Fruit fly (Drosophila melanogaster): Measurements from ENCODE around the gene Ptpmeg.

Ptpmeg gene

DNA sequence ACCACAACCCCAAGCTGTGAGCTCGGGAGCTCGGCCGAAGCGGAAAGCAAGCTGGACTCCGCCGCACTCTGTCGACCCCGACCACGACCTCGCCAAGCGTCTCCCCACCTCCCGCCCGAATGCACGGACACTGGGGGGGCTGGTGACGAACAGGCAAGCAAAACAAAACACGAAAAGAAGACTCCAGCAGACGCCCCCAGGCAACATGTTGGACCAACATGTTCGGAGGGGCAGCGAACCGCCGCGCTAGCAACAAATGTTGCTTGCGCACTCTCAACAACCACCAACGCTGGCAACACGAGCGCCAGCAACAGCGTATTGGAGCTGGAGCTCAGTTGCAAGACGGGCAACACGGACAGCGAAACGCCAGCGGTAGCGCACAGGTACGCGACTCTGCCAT is 45.6 kb upstream of the Ptpmeg start:
- 0 out of 4 replicates have a peak, but pooled peaks have one; percentile 51 for TF ChIP-seq chinmo (GFP tag; IDR thresholded peaks at IDR 0.05; ENCODE audit: partially characterized antibody)
- TF ChIP-seq CG11504 (tag; optimal IDR thresholded peaks at IDR 0.05) = peak; percentile 99
- TF ChIP-seq Hr78 (GFP tag; optimal IDR thresholded peaks at IDR 0.05) = peak in 1 of 2 experiments; percentile 91
- peak; percentile 99 for TF ChIP-seq CG5180 (GFP tag; optimal IDR thresholded peaks at IDR 0.05)
- TF ChIP-seq kah (GFP tag; optimal IDR thresholded peaks at IDR 0.05) = peak; percentile 58
- TF ChIP-seq z (GFP tag; IDR thresholded peaks at IDR 0.05) = peak; percentile 44; the same call in 1 of the 3 replicates
- TF ChIP-seq CG18599 (GFP tag; optimal IDR thresholded peaks at IDR 0.05) = peak; percentile 40
- TF ChIP-seq unc-4 (GFP tag; IDR thresholded peaks at IDR 0.05; ENCODE audit: partially characterized antibody) = peak; percentile 30; the same call in 1 of the 2 replicates
- TF ChIP-seq Med (GFP tag) = peak; percentile 72
- TF ChIP-seq wdn (GFP tag; IDR thresholded peaks at IDR 0.05) = no peak
- peak; percentile 54; the same call in 1 of the 3 replicates for TF ChIP-seq CG34224 (GFP tag; IDR thresholded peaks at IDR 0.05; ENCODE audit: partially characterized antibody)
- TF ChIP-seq psq (GFP tag; optimal IDR thresholded peaks at IDR 0.05) = peak; percentile 79
- peak; percentile 19; the same call in 1 of the 2 replicates for TF ChIP-seq Drgx (GFP tag; IDR thresholded peaks at IDR 0.05)
- no peak for TF ChIP-seq phol (tag; optimal IDR thresholded peaks at IDR 0.05)
- TF ChIP-seq CG34422 (GFP tag; IDR thresholded peaks at IDR 0.05) = 0 out of 3 replicates have a peak, but pooled peaks have one; percentile 38
- no peak for TF ChIP-seq bigmax (GFP tag; optimal IDR thresholded peaks at IDR 0.05)
- TF ChIP-seq sna (GFP tag; IDR thresholded peaks at IDR 0.05; ENCODE audit: partially characterized antibody) = peak; percentile 40
- no peak for TF ChIP-seq D19B (GFP tag; optimal IDR thresholded peaks at IDR 0.05)
- TF ChIP-seq Bgb (GFP tag; IDR thresholded peaks at IDR 0.05; ENCODE audit: partially characterized antibody) = peak; percentile 42; the same call in 1 of the 2 replicates
- no peak for TF ChIP-seq CG32767 (GFP tag; IDR thresholded peaks at IDR 0.05)
- peak; percentile 28; the same call in 1 of the 2 replicates for TF ChIP-seq vvl (GFP tag; IDR thresholded peaks at IDR 0.05)
- TF ChIP-seq ftz-f1 (GFP tag; optimal IDR thresholded peaks at IDR 0.05) = peak; percentile 56
- no peak for TF ChIP-seq hkb (optimal IDR thresholded peaks at IDR 0.05)
- 0 out of 2 replicates have a peak, but pooled peaks have one; percentile 32 for TF ChIP-seq hkb (GFP tag; IDR thresholded peaks at IDR 0.05)
- peak; percentile 61 for TF ChIP-seq abd-A (tag; optimal IDR thresholded peaks at IDR 0.05)
- TF ChIP-seq crol (GFP tag; IDR thresholded peaks at IDR 0.05) = peak; percentile 94
- 0 out of 2 replicates have a peak, but pooled peaks have one; percentile 24 for TF ChIP-seq Rfx (GFP tag; IDR thresholded peaks at IDR 0.05)
- TF ChIP-seq CG1832 (GFP tag; optimal IDR thresholded peaks at IDR 0.05) = no peak
- peak; percentile 15 for TF ChIP-seq cwo (GFP tag; optimal IDR thresholded peaks at IDR 0.05)
- TF ChIP-seq Deaf1 (tag; optimal IDR thresholded peaks at IDR 0.05) = peak; percentile 88
- peak; percentile 74 for TF ChIP-seq sug (tag; optimal IDR thresholded peaks at IDR 0.05)
- peak; percentile 20 for TF ChIP-seq nom (GFP tag; optimal IDR thresholded peaks at IDR 0.05)
- no peak for TF ChIP-seq CG3407 (GFP tag; optimal IDR thresholded peaks at IDR 0.05)

- TF ChIP-seq CG2202 (tag; optimal IDR thresholded peaks at IDR 0.05) = no peak
Observed at dm6 chr3L:284253-284652, 43.6 kb upstream of the Ptpmeg start.

- TF ChIP-seq CG5180 (GFP tag; optimal IDR thresholded peaks at IDR 0.05) (no peak), Deaf1 (tag; optimal IDR thresholded peaks at IDR 0.05) (peak; percentile 53), tll (GFP tag; optimal IDR thresholded peaks at IDR 0.05) (peak in 1 of 2 experiments; percentile 64), Atf6 (GFP tag; IDR thresholded peaks at IDR 0.05) (no peak), Dp (GFP tag; optimal IDR thresholded peaks at IDR 0.05) (no peak), abd-A (tag; optimal IDR thresholded peaks at IDR 0.05) (peak; percentile 67), ken (GFP tag; IDR thresholded peaks at IDR 0.05) (0 out of 3 replicates have a peak, but pooled peaks have one; percentile 41), Kr (GFP tag; optimal IDR thresholded peaks at IDR 0.05) (peak; percentile 41), CG8290 (GFP tag; optimal IDR thresholded peaks at IDR 0.05) (no peak), CG8290 (tag; optimal IDR thresholded peaks at IDR 0.05) (peak in 1 of 2 experiments; percentile 27), CG15479 (GFP tag; optimal IDR thresholded peaks at IDR 0.05) (peak; percentile 72), Pdp1 (GFP tag; optimal IDR thresholded peaks at IDR 0.05) (peak in 1 of 2 experiments; percentile 100), CG6272 (GFP tag; IDR thresholded peaks at IDR 0.05) (no peak), lmd (GFP tag; IDR thresholded peaks at IDR 0.05) (no peak), fd96Cb (tag; optimal IDR thresholded peaks at IDR 0.05) (no peak), Med (GFP tag) (peak; percentile 49), NC2β (GFP tag; optimal IDR thresholded peaks at IDR 0.05) (no peak), Hr78 (GFP tag; optimal IDR thresholded peaks at IDR 0.05) (peak in 1 of 2 experiments; percentile 100)
Observed at dm6 chr3L:291583-292145, 36.2 kb upstream of the Ptpmeg start.

Data from whole organism, embryonic.